Fruit fly (Drosophila melanogaster) whole organism, embryonic: ENCODE measurements around the gene CG15506.

Experiments
- Blimp-1 ChIP-seq: fragments of 200-800 bp; sonication (Bioruptor generic); optimal IDR thresholded peaks from 3 replicates; lab custom pipeline; 2018; ENCODE audit warnings: missing biosample characterization, missing genetic modification characterization, mild to moderate bottlenecking, moderate library complexity, missing genetic modification reagents
- CG12219 ChIP-seq: fragments of 200-800 bp; sonication (Bioruptor generic); optimal IDR thresholded peaks from 3 replicates; lab custom pipeline; 2018; ENCODE audit warnings: missing biosample characterization, mild to moderate bottlenecking, missing genetic modification characterization
- CG12769 ChIP-seq: fragments of 200-800 bp; sonication (Bioruptor generic); optimal IDR thresholded peaks from 2 replicates; lab custom pipeline; 2019; ENCODE audit warnings: missing biosample characterization, mild to moderate bottlenecking, missing genetic modification characterization, moderate library complexity
- CG14014 ChIP-seq: fragments of 200-800 bp; sonication (Bioruptor generic); IDR thresholded peaks from 2 replicates; pipeline ENCODE4 v1.3.6; 2022; ENCODE audit warnings: missing biosample characterization, missing genetic modification characterization
- CG17385 ChIP-seq: fragments of 200-800 bp; sonication (Bioruptor generic); optimal IDR thresholded peaks from 3 replicates; lab custom pipeline; 2018; ENCODE audit warnings: missing biosample characterization, mild to moderate bottlenecking, missing genetic modification characterization
- CG30020 ChIP-seq: fragments of 200-800 bp; optimal IDR thresholded peaks from 2 replicates; lab custom pipeline; 2019; ENCODE audit warnings: missing biosample characterization, mild to moderate bottlenecking, missing genetic modification characterization, moderate library complexity
- CG30431 ChIP-seq: fragments of 200-800 bp; sonication (Bioruptor generic); optimal IDR thresholded peaks from 2 replicates; lab custom pipeline; 2017; ENCODE audit warnings: missing biosample characterization, missing genetic modification characterization
- CG31388 ChIP-seq: fragments of 200-800 bp; sonication (Bioruptor generic); optimal IDR thresholded peaks from 2 replicates; lab custom pipeline; 2016; ENCODE audit warnings: missing biosample characterization, missing genetic modification characterization
- CG32772 ChIP-seq: fragments of 200-800 bp; sonication (Bioruptor generic); IDR thresholded peaks from 2 replicates; pipeline ENCODE4 v1.3.6; 2022; ENCODE audit warnings: missing biosample characterization, missing genetic modification characterization
- CG3847 ChIP-seq: fragments of 200-800 bp; sonication (Bioruptor generic); IDR thresholded peaks from 2 replicates; pipeline ENCODE4 v1.3.6; 2022; ENCODE audit warnings: missing biosample characterization, missing genetic modification characterization
- CG4328 ChIP-seq: fragments of 200-800 bp; sonication (Bioruptor generic); optimal IDR thresholded peaks from 3 replicates; lab custom pipeline; 2017; ENCODE audit warnings: missing biosample characterization, missing genetic modification reagents, missing genetic modification characterization
- CG7271 ChIP-seq: fragments of 200-800 bp; sonication (Bioruptor generic); optimal IDR thresholded peaks from 2 replicates; lab custom pipeline; 2018; ENCODE audit warnings: missing biosample characterization, mild to moderate bottlenecking, missing genetic modification characterization, moderate library complexity
- CG8478 ChIP-seq: fragments of >200 bp; optimal IDR thresholded peaks from 2 replicates; lab custom pipeline; 2018
- CG9932 ChIP-seq: fragments of 200-800 bp; sonication (Bioruptor generic); IDR thresholded peaks from 2 replicates; pipeline ENCODE4 v1.3.6; 2022; ENCODE audit warnings: missing biosample characterization, missing genetic modification characterization
- Chrac-16 ChIP-seq: fragments of 200-800 bp; sonication (Bioruptor generic); optimal IDR thresholded peaks from 3 replicates; lab custom pipeline; 2016; ENCODE audit warnings: missing biosample characterization, missing genetic modification characterization
- Dad ChIP-seq: fragments of 200-800 bp; sonication (Bioruptor generic); optimal IDR thresholded peaks from 3 replicates; lab custom pipeline; 2016; ENCODE audit warnings: missing biosample characterization, missing genetic modification characterization
- Doc3 ChIP-seq: fragments of 200-800 bp; sonication (Bioruptor generic); IDR thresholded peaks from 3 replicates; pipeline ENCODE4 v1.3.6; 2022; ENCODE audit warnings: missing biosample characterization, missing genetic modification characterization; ENCODE audit not compliant: partially characterized antibody
- Gsc ChIP-seq: fragments of 200-800 bp; sonication (Bioruptor generic); IDR thresholded peaks from 2 replicates; pipeline ENCODE4 v1.3.6; 2022; ENCODE audit warnings: missing biosample characterization, missing genetic modification characterization
- HLHmδ ChIP-seq: fragments of 200-800 bp; sonication (Bioruptor generic); optimal IDR thresholded peaks from 2 replicates; lab custom pipeline; 2018; ENCODE audit warnings: missing biosample characterization, mild to moderate bottlenecking, missing genetic modification characterization, moderate library complexity
- Hmr ChIP-seq: fragments of 200-800 bp; sonication (Bioruptor generic); optimal IDR thresholded peaks from 3 replicates; lab custom pipeline; 2017; ENCODE audit warnings: mild to moderate bottlenecking, missing biosample characterization, missing genetic modification reagents, missing genetic modification characterization
- Lim3 ChIP-seq: fragments of 200-800 bp; sonication (Bioruptor generic); IDR thresholded peaks from 2 replicates; pipeline ENCODE4 v1.3.6; 2022; ENCODE audit warnings: missing biosample characterization, missing genetic modification characterization
- Med ChIP-seq: fragments of 200-800 bp; sonication (Bioruptor generic); peaks from one replicate; lab custom pipeline; 2016; ENCODE audit warnings: missing biosample characterization, missing genetic modification characterization, mild to moderate bottlenecking, inconsistent platforms, moderate library complexity
- NC2β ChIP-seq: fragments of 200-800 bp; sonication (Bioruptor generic); optimal IDR thresholded peaks from 2 replicates; lab custom pipeline; 2016; ENCODE audit warnings: missing biosample characterization, missing genetic modification characterization
- Pdp1 ChIP-seq, 2 experiments: fragments of 200-800 bp; sonication (Bioruptor generic); optimal IDR thresholded peaks; 3 replicates each; lab custom pipeline; 2016; ENCODE audit warnings: missing biosample characterization in 2 of 2, missing genetic modification characterization in 2 of 2, mild to moderate bottlenecking in 1 of 2, moderate library complexity in 1 of 2
- Scr ChIP-seq: fragments of 200-800 bp; sonication (Bioruptor generic); IDR thresholded peaks from 2 replicates; pipeline ENCODE4 v1.3.6; 2022; ENCODE audit warnings: missing biosample characterization, missing genetic modification characterization; ENCODE audit not compliant: partially characterized antibody
- Xrp1 ChIP-seq: fragments of 200-800 bp; sonication (Bioruptor generic); IDR thresholded peaks from 2 replicates; pipeline ENCODE4 v1.3.6; 2022; ENCODE audit warnings: missing biosample characterization, missing genetic modification characterization
- ab ChIP-seq: fragments of 200-800 bp; sonication (Bioruptor generic); optimal IDR thresholded peaks from 2 replicates; lab custom pipeline; 2016; ENCODE audit warnings: missing biosample characterization, missing genetic modification characterization
- bab2 ChIP-seq: fragments of 200-800 bp; sonication (Bioruptor generic); optimal IDR thresholded peaks from 2 replicates; lab custom pipeline; 2016; ENCODE audit warnings: missing biosample characterization, missing genetic modification characterization
- bcd ChIP-seq: fragments of 200-800 bp; sonication (Bioruptor generic); optimal IDR thresholded peaks from 2 replicates; lab custom pipeline; 2017; ENCODE audit warnings: missing biosample characterization, mild to moderate bottlenecking, missing genetic modification characterization
- btn ChIP-seq: fragments of 200-800 bp; sonication (Bioruptor generic); optimal IDR thresholded peaks from 2 replicates; lab custom pipeline; 2016; ENCODE audit warnings: missing biosample characterization, missing genetic modification characterization
- caup ChIP-seq: fragments of 200-800 bp; sonication (Bioruptor generic); optimal IDR thresholded peaks from 3 replicates; lab custom pipeline; 2017; ENCODE audit warnings: missing biosample characterization, mild to moderate bottlenecking, missing genetic modification characterization, moderate library complexity; ENCODE audit not compliant: severe bottlenecking
- crp ChIP-seq, 2 experiments: fragments of 200-800 bp; sonication (Bioruptor generic); optimal IDR thresholded peaks; 2 replicates in 1 of 2; 3 replicates in 1 of 2; lab custom pipeline; 2017; ENCODE audit warnings: missing biosample characterization in 2 of 2, missing genetic modification characterization in 2 of 2, mild to moderate bottlenecking in 1 of 2, moderate library complexity in 1 of 2
- en ChIP-seq: fragments of 200-800 bp; sonication (Bioruptor generic); optimal IDR thresholded peaks from 2 replicates; lab custom pipeline; 2016; ENCODE audit warnings: missing biosample characterization, missing genetic modification characterization
- eve ChIP-seq, 2 experiments: fragments of >200 bp; optimal IDR thresholded peaks; 2 replicates each; lab custom pipeline; 2017; ENCODE audit warnings: missing biosample characterization in 2 of 2, missing genetic modification characterization in 2 of 2
- eyg ChIP-seq: fragments of 200-800 bp; sonication (Bioruptor generic); optimal IDR thresholded peaks from 3 replicates; lab custom pipeline; 2016; ENCODE audit warnings: missing biosample characterization, missing genetic modification characterization
- gem ChIP-seq: fragments of 200-800 bp; sonication (Bioruptor generic); optimal IDR thresholded peaks from 2 replicates; lab custom pipeline; 2019; ENCODE audit warnings: missing biosample characterization, mild to moderate bottlenecking, missing genetic modification characterization, moderate library complexity
- hth ChIP-seq: fragments of >200 bp; optimal IDR thresholded peaks from 2 replicates; lab custom pipeline; 2017; ENCODE audit warnings: inconsistent platforms
- inv ChIP-seq: fragments of 200-800 bp; sonication (Bioruptor generic); IDR thresholded peaks from 2 replicates; pipeline ENCODE4 v1.3.6; 2022; ENCODE audit warnings: missing biosample characterization, missing genetic modification characterization; ENCODE audit not compliant: partially characterized antibody
- nom ChIP-seq: fragments of 200-800 bp; sonication (Bioruptor generic); optimal IDR thresholded peaks from 2 replicates; lab custom pipeline; 2017; ENCODE audit warnings: missing biosample characterization, missing genetic modification characterization, mild to moderate bottlenecking, moderate library complexity, missing genetic modification reagents
- onecut ChIP-seq: fragments of 200-800 bp; sonication (Bioruptor generic); IDR thresholded peaks from 2 replicates; pipeline ENCODE4 v1.3.6; 2022; ENCODE audit warnings: missing biosample characterization, missing genetic modification characterization
- pita ChIP-seq: fragments of 200-800 bp; sonication (Bioruptor generic); optimal IDR thresholded peaks from 2 replicates; lab custom pipeline; 2017; ENCODE audit warnings: missing biosample characterization, mild to moderate bottlenecking, missing genetic modification characterization
- pros ChIP-seq: fragments of 200-800 bp; sonication (Bioruptor generic); optimal IDR thresholded peaks from 3 replicates; lab custom pipeline; 2019; ENCODE audit warnings: missing biosample characterization, mild to moderate bottlenecking, missing genetic modification characterization, moderate library complexity
- row ChIP-seq: fragments of 200-800 bp; sonication (Bioruptor generic); IDR thresholded peaks from 3 replicates; pipeline ENCODE4 v1.3.6; 2022; ENCODE audit warnings: missing biosample characterization, missing genetic modification characterization
- sd ChIP-seq: fragments of 200-800 bp; sonication (Bioruptor generic); optimal IDR thresholded peaks from 3 replicates; lab custom pipeline; 2018; ENCODE audit warnings: missing biosample characterization, mild to moderate bottlenecking, missing genetic modification characterization, moderate library complexity
- stwl ChIP-seq: fragments of 200-800 bp; sonication (Bioruptor generic); optimal IDR thresholded peaks from 3 replicates; lab custom pipeline; 2018; ENCODE audit warnings: missing biosample characterization, mild to moderate bottlenecking, missing genetic modification characterization, moderate library complexity
- tap ChIP-seq: fragments of 200-800 bp; optimal IDR thresholded peaks from 3 replicates; lab custom pipeline; 2019; ENCODE audit warnings: missing biosample characterization, mild to moderate bottlenecking, missing genetic modification characterization, moderate library complexity
- tx ChIP-seq: fragments of 200-800 bp; sonication (Bioruptor generic); optimal IDR thresholded peaks from 2 replicates; lab custom pipeline; 2016; ENCODE audit warnings: missing biosample characterization, missing genetic modification characterization
- zfh2 ChIP-seq: fragments of 200-800 bp; sonication (Bioruptor generic); optimal IDR thresholded peaks from 2 replicates; lab custom pipeline; 2016; ENCODE audit warnings: missing biosample characterization, missing genetic modification characterization

Gene CG15506

DNA sequence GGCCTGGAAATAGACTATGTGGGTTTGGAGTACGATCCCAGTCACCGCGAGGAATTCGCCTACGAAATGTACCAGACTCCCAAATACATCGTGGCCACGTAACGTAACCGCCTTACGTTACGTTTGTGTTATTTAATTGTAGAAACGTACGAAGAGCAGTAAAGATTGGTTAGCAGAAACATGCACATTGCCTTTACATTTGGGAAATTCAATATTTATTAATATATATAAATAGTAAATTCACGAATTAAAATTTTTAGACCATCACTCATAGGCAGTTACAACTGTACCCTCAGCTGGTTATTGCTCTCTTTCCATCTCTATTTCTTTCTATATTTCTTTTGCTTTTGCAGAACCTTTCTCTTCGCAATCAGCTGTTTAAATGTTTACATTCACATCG, 19.4 kb downstream of the CG15506 start, which contains the start of gene Gnpnat (continued):
- TF ChIP-seq inv (GFP tag; lab: Robert Waterston, UW) (no peak), btn (GFP tag; lab: Kevin White, UChicago) (no peak), CG31388 (GFP tag; lab: Kevin White, UChicago) (no peak), Scr (GFP tag; lab: Robert Waterston, UW) (no peak), hth (lab: Kevin White, UChicago) (no peak), sd (tag; lab: Kevin White, UChicago) (peak; percentile 8), zfh2 (GFP tag; lab: Kevin White, UChicago) (no peak)

DNA sequence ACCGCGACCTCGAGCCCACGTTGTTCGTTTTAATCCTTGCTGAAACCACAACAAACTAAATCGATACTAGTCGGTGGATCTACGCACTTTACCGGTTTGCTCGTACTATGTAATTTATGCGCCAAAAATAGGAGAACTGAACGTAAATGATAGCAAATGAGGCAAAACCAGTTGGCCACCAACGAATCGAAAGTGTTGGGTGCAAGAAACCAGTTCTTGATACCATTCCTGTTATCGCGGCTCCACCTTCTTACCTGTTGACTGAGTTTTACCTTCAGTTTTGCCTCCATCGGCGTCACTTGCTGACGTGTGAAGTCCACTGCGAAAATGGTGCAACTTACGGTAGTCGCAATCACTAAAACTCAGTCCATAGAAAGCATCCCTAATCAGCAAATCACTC, 21.6 kb downstream of the CG15506 start:
- TF ChIP-seq CG3847 (GFP tag; lab: Robert Waterston, UW) (no peak), Med (GFP tag; lab: Kevin White, UChicago) (peak; percentile 41), pros (GFP tag; lab: Kevin White, UChicago) (no peak), nom (GFP tag; lab: Kevin White, UChicago) (no peak), Blimp-1 (GFP tag; lab: Kevin White, UChicago) (peak; percentile 77), Gsc (GFP tag; lab: Robert Waterston, UW) (no peak), onecut (GFP tag; lab: Robert Waterston, UW) (peak; percentile 40; the same call in 1 of the 2 replicates), CG12769 (tag; lab: Kevin White, UChicago) (peak; percentile 47)

- TF ChIP-seq en (GFP tag; lab: Kevin White, UChicago) (no peak), CG12219 (GFP tag; lab: Kevin White, UChicago) (no peak), CG8478 (lab: Kevin White, UChicago) (no peak), Lim3 (GFP tag; lab: Robert Waterston, UW) (peak; percentile 64), row (GFP tag; lab: Robert Waterston, UW) (peak; percentile 98), NC2β (GFP tag; lab: Kevin White, UChicago) (peak; percentile 50), Chrac-16 (GFP tag; lab: Kevin White, UChicago) (peak; percentile 80), CG32772 (GFP tag; lab: Robert Waterston, UW) (peak; percentile 97), CG14014 (GFP tag; lab: Robert Waterston, UW) (peak; percentile 94), CG4328 (peak; percentile 47), CG7271 (no peak), Hmr (GFP tag; lab: Kevin White, UChicago) (peak; percentile 82), caup (GFP tag; lab: Kevin White, UChicago) (peak; percentile 79), CG30020 (tag; lab: Kevin White, UChicago) (peak; percentile 45), Doc3 (no peak), HLHmδ (GFP tag; lab: Kevin White, UChicago) (no peak), CG9932 (GFP tag; lab: Robert Waterston, UW) (peak; percentile 97), Pdp1 (GFP tag; optimal IDR thresholded peaks at IDR 0.05; lab: Kevin White, UChicago) (peak; percentile 66 to 88), Xrp1 (peak; percentile 79), eve (GFP tag; optimal IDR thresholded peaks at IDR 0.05; lab: Kevin White, UChicago) (no peak), gem (peak; percentile 89), eyg (GFP tag; lab: Kevin White, UChicago) (no peak), crp (GFP tag; optimal IDR thresholded peaks at IDR 0.05; lab: Kevin White, UChicago) (peak in 1 of 2 experiments; percentile 70), stwl (tag; lab: Kevin White, UChicago) (peak; percentile 65), CG17385 (GFP tag; lab: Kevin White, UChicago) (peak; percentile 64), bcd (peak; percentile 87), tap (tag; lab: Kevin White, UChicago) (no peak), ab (peak; percentile 28), pita (GFP tag; lab: Kevin White, UChicago) (no peak), CG30431 (peak; percentile 49), Dad (GFP tag; lab: Kevin White, UChicago) (peak; percentile 49), bab2 (GFP tag; lab: Kevin White, UChicago) (peak; percentile 79), tx (GFP tag; lab: Kevin White, UChicago) (peak; percentile 60)
Measured at dm6 chr3R:29745056-29745455, 26.6 kb downstream of the CG15506 start, which contains the start of the genes Wdr24 and IntS11. TSS of gene Wdr24 (minus strand) at chr3R:29745092. TSS of gene IntS11 (plus strand) at chr3R:29745337.
